Worm (Caenorhabditis elegans) whole organism, L4 larva: ENCODE data around the gene F33A8.7.

Source experiments
- ZK546.5 ChIP-seq, 2 experiments: sonication (generic microtip); optimal IDR thresholded peaks; 2 replicates each; lab custom pipeline; 2017; ENCODE audit warnings: missing biosample characterization in 2 of 2, missing genetic modification characterization in 2 of 2
- aly-2 ChIP-seq: sonication (generic microtip); optimal IDR thresholded peaks from 2 replicates; lab custom pipeline; 2018; ENCODE audit warnings: missing biosample characterization, missing genetic modification characterization
- ama-1 ChIP-seq: fragments of 150-350 bp; optimal IDR thresholded peaks from 2 replicates; lab custom pipeline; 2014; ENCODE audit warnings: inconsistent platforms, mixed read lengths
- daf-19 ChIP-seq: fragments of 200-800 bp; sonication (Bioruptor generic); conservative IDR thresholded peaks from 2 replicates; pipeline ENCODE4 v1.3.6; 2022; ENCODE audit warnings: missing genetic modification characterization, missing compliant biosample characterization
- fkh-10 ChIP-seq: fragments of 150-350 bp; optimal IDR thresholded peaks from 2 replicates; lab custom pipeline; 2014; ENCODE audit warnings: missing biosample characterization, missing genetic modification reagents, missing genetic modification characterization
- hlh-11 ChIP-seq: fragments of 200-800 bp; sonication (Bioruptor generic); optimal IDR thresholded peaks from 2 replicates; lab custom pipeline; 2018; ENCODE audit warnings: mild to moderate bottlenecking, missing genetic modification characterization, missing compliant biosample characterization
- lin-39 ChIP-seq: fragments of 150-350 bp; optimal IDR thresholded peaks from 2 replicates; lab custom pipeline; 2014; ENCODE audit warnings: missing biosample characterization, missing genetic modification reagents, missing genetic modification characterization
- nhr-102 ChIP-seq: sonication (generic microtip); optimal IDR thresholded peaks from 2 replicates; lab custom pipeline; 2016; ENCODE audit warnings: mild to moderate bottlenecking, missing genetic modification characterization, moderate library complexity, missing compliant biosample characterization
- nhr-76 ChIP-seq: fragments of 150-350 bp; optimal IDR thresholded peaks from 2 replicates; lab custom pipeline; 2014; ENCODE audit warnings: missing biosample characterization, missing genetic modification characterization
- pha-4 ChIP-seq, 2 experiments: fragments of 150-350 bp in 1 of 2; fragments of 200-800 bp in 1 of 2; sonication (Bioruptor generic) in 1 of 2; IDR thresholded peaks in 1 of 2; optimal IDR thresholded peaks in 1 of 2; 2 replicates each; pipeline versions ENCODE4 v1.3.6 to Lab custom; 2014 to 2022; ENCODE audit warnings: missing genetic modification characterization in 2 of 2, missing genetic modification reagents in 2 of 2, missing biosample characterization in 1 of 2, missing compliant biosample characterization in 1 of 2
- saeg-2 ChIP-seq: fragments of 200-800 bp; sonication (Bioruptor generic); IDR thresholded peaks from 2 replicates; pipeline ENCODE4 v1.3.6; 2022; ENCODE audit warnings: missing genetic modification reagents, missing genetic modification characterization, missing compliant biosample characterization
- vab-7 ChIP-seq: fragments of 200-800 bp; sonication (Bioruptor generic); IDR thresholded peaks from 2 replicates; pipeline ENCODE4 v1.3.6; 2022; ENCODE audit warnings: missing genetic modification reagents, missing genetic modification characterization, missing compliant biosample characterization
- zag-1 ChIP-seq: fragments of 150-350 bp; optimal IDR thresholded peaks from 2 replicates; lab custom pipeline; 2014; ENCODE audit warnings: missing biosample characterization, missing genetic modification characterization
- zfp-2 ChIP-seq: sonication (generic microtip); optimal IDR thresholded peaks from 2 replicates; lab custom pipeline; 2016; ENCODE audit warnings: mild to moderate bottlenecking, missing genetic modification characterization, missing compliant biosample characterization

DNA sequence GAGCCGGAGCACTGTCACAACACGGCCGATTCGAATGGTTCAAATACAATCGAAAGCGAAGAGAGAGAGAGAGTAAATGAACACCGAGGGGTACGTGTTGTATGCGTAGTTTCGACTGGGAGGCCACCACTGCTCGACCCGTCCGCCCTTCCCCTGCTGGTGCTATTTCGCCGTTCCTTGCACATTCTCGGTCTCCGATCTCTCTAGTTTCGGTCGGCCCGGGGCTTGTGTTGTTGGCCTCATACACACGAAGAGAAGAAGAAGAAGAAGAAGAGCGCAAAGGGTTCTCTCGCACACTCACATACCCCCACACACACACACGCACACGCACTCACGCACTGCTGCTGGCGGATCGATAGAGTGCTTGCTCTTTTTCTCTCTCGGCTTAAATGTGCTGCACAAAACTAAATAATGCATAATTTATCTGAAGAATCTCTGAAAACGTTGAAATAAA is 17.4 kb upstream of the F33A8.7 start:
- peak; percentile 60 for TF ChIP-seq ama-1 (lab: Kevin White, UChicago)
- TF ChIP-seq pha-4 (GFP tag; IDR thresholded peaks at IDR 0.05; lab: Robert Waterston, UW): peak; percentile 75
- TF ChIP-seq pha-4 (tag; optimal IDR thresholded peaks at IDR 0.05; lab: Kevin White, UChicago): no peak
- TF ChIP-seq nhr-102 (tag; lab: Kevin White, UChicago): peak; percentile 20
- TF ChIP-seq vab-7: peak; percentile 54; the same call in 1 of the 2 replicates
- no peak for TF ChIP-seq saeg-2 (GFP tag; lab: Robert Waterston, UW)
- TF ChIP-seq nhr-76 (tag; lab: Kevin White, UChicago): no peak
- no peak for TF ChIP-seq zag-1
- TF ChIP-seq aly-2: no peak
- TF ChIP-seq daf-19 (GFP tag; lab: Robert Waterston, UW): no peak
- peak; percentile 86 for TF ChIP-seq hlh-11 (tag; lab: Kevin White, UChicago)
- TF ChIP-seq lin-39: no peak
- TF ChIP-seq ZK546.5 (tag; optimal IDR thresholded peaks at IDR 0.05; lab: Kevin White, UChicago): no peak
- TF ChIP-seq fkh-10: peak; percentile 66
- TF ChIP-seq zfp-2 (tag; lab: Kevin White, UChicago): no peak
